Worm (Caenorhabditis elegans) whole organism, L4 larva: ENCODE measurements around the gene C42D4.13.

Experiments used
- D1046.2 ChIP-seq: fragments of 200-800 bp; sonication (Bioruptor generic); IDR thresholded peaks from 2 replicates; pipeline ENCODE4 v1.3.6; 2022; ENCODE audit warnings: missing genetic modification characterization, missing compliant biosample characterization
- F10B5.3 ChIP-seq: sonication (generic microtip); optimal IDR thresholded peaks from 2 replicates; lab custom pipeline; 2016; ENCODE audit warnings: mild to moderate bottlenecking, missing genetic modification characterization, missing compliant biosample characterization
- F37D6.2 ChIP-seq: sonication (generic microtip); optimal IDR thresholded peaks from 2 replicates; lab custom pipeline; 2016; ENCODE audit warnings: mild to moderate bottlenecking, missing genetic modification characterization, missing compliant biosample characterization
- R02D3.7 ChIP-seq: fragments of 150-350 bp; sonication (generic microtip); optimal IDR thresholded peaks from 3 replicates; lab custom pipeline; 2014; ENCODE audit warnings: missing biosample characterization, missing genetic modification characterization
- T20F7.1 ChIP-seq: fragments of 200-800 bp; sonication (Bioruptor generic); optimal IDR thresholded peaks from 2 replicates; lab custom pipeline; 2018; ENCODE audit warnings: mild to moderate bottlenecking, missing genetic modification characterization, missing compliant biosample characterization
- Y75B8A.6 ChIP-seq: fragments of 200-800 bp; sonication (Bioruptor generic); IDR thresholded peaks from 2 replicates; pipeline ENCODE4 v1.3.6; 2022; ENCODE audit warnings: missing genetic modification reagents, missing genetic modification characterization, missing compliant biosample characterization
- ZK546.5 ChIP-seq, 2 experiments: sonication (generic microtip); optimal IDR thresholded peaks; 2 replicates each; lab custom pipeline; 2017; ENCODE audit warnings: missing biosample characterization in 2 of 2, missing genetic modification characterization in 2 of 2
- aha-1 ChIP-seq: fragments of 150-350 bp; peaks from one replicate; lab custom pipeline; 2014; ENCODE audit warnings: missing biosample characterization, missing genetic modification characterization
- aly-2 ChIP-seq: sonication (generic microtip); optimal IDR thresholded peaks from 2 replicates; lab custom pipeline; 2018; ENCODE audit warnings: missing biosample characterization, missing genetic modification characterization
- attf-4 ChIP-seq: sonication (generic microtip); optimal IDR thresholded peaks from 3 replicates; lab custom pipeline; 2017; ENCODE audit warnings: missing biosample characterization, missing genetic modification characterization
- ceh-20 ChIP-seq: fragments of 200-800 bp; sonication (Bioruptor generic); IDR thresholded peaks from 2 replicates; pipeline ENCODE4 v1.3.6; 2022; ENCODE audit warnings: missing genetic modification reagents, missing genetic modification characterization, missing compliant biosample characterization
- ceh-28 ChIP-seq: fragments of 150-350 bp; optimal IDR thresholded peaks from 2 replicates; lab custom pipeline; 2014; ENCODE audit warnings: missing biosample characterization, missing genetic modification reagents, missing genetic modification characterization
- ceh-44 ChIP-seq: fragments of 200-800 bp; sonication (Bioruptor generic); IDR thresholded peaks from 2 replicates; pipeline ENCODE4 v1.3.6; 2022; ENCODE audit warnings: missing genetic modification reagents, missing genetic modification characterization, missing compliant biosample characterization
- ceh-82 ChIP-seq: sonication (generic microtip); optimal IDR thresholded peaks from 2 replicates; lab custom pipeline; 2017; ENCODE audit warnings: missing biosample characterization, missing genetic modification characterization
- daf-12 ChIP-seq: fragments of 150-350 bp; optimal IDR thresholded peaks from 2 replicates; lab custom pipeline; 2014; ENCODE audit warnings: missing biosample characterization, missing genetic modification reagents, missing genetic modification characterization
- daf-19 ChIP-seq: fragments of 200-800 bp; sonication (Bioruptor generic); conservative IDR thresholded peaks from 2 replicates; pipeline ENCODE4 v1.3.6; 2022; ENCODE audit warnings: missing genetic modification characterization, missing compliant biosample characterization
- dmd-6 ChIP-seq: fragments of 200-800 bp; sonication (Bioruptor generic); IDR thresholded peaks from 2 replicates; pipeline ENCODE4 v1.3.6; 2022; ENCODE audit warnings: missing genetic modification reagents, missing genetic modification characterization, missing compliant biosample characterization
- dve-1 ChIP-seq: sonication (generic microtip); optimal IDR thresholded peaks from 2 replicates; lab custom pipeline; 2017; ENCODE audit warnings: antibody characterized with exemption, mild to moderate bottlenecking, missing genetic modification characterization, missing compliant biosample characterization; ENCODE audit not compliant: insufficient read depth
- egl-27 ChIP-seq: sonication (generic microtip); optimal IDR thresholded peaks from 3 replicates; lab custom pipeline; 2017; ENCODE audit warnings: missing biosample characterization, missing genetic modification reagents, missing genetic modification characterization
- fkh-10 ChIP-seq: fragments of 150-350 bp; optimal IDR thresholded peaks from 2 replicates; lab custom pipeline; 2014; ENCODE audit warnings: missing biosample characterization, missing genetic modification reagents, missing genetic modification characterization
- hif-1 ChIP-seq, 2 experiments: sonication (generic microtip); optimal IDR thresholded peaks; 2 replicates each; lab custom pipeline; 2016 to 2017; ENCODE audit warnings: missing compliant biosample characterization in 2 of 2, missing genetic modification characterization in 2 of 2, missing genetic modification reagents in 2 of 2, missing genotype in 2 of 2, mild to moderate bottlenecking in 1 of 2
- hlh-30 ChIP-seq: sonication (generic microtip); optimal IDR thresholded peaks from 2 replicates; lab custom pipeline; 2017; ENCODE audit warnings: antibody characterized with exemption, mild to moderate bottlenecking, missing genetic modification characterization, missing compliant biosample characterization; ENCODE audit not compliant: insufficient read depth
- hmg-1.1 ChIP-seq: fragments of 200-800 bp; sonication (Bioruptor generic); IDR thresholded peaks from 2 replicates; pipeline ENCODE4 v1.3.6; 2022; ENCODE audit warnings: missing genetic modification reagents, missing genetic modification characterization, missing compliant biosample characterization
- jun-1 ChIP-seq: fragments of 150-350 bp; optimal IDR thresholded peaks from 2 replicates; lab custom pipeline; 2014; ENCODE audit warnings: missing biosample characterization, missing genetic modification reagents, missing genetic modification characterization
- lim-7 ChIP-seq: fragments of 200-800 bp; sonication (Bioruptor generic); IDR thresholded peaks from 2 replicates; pipeline ENCODE4 v1.3.6; 2022; ENCODE audit warnings: missing genetic modification characterization, missing compliant biosample characterization
- lin-13 ChIP-seq: fragments of 150-350 bp; optimal IDR thresholded peaks from 2 replicates; lab custom pipeline; 2014; ENCODE audit warnings: missing biosample characterization, missing genetic modification reagents, missing genetic modification characterization
- lin-38 ChIP-seq: fragments of 200-800 bp; sonication (Bioruptor generic); IDR thresholded peaks from 2 replicates; pipeline ENCODE4 v1.3.6; 2022; ENCODE audit warnings: missing genetic modification reagents, missing genetic modification characterization, missing compliant biosample characterization
- lir-3 ChIP-seq: sonication (generic microtip); optimal IDR thresholded peaks from 2 replicates; lab custom pipeline; 2016; ENCODE audit warnings: mild to moderate bottlenecking, missing genetic modification characterization, missing compliant biosample characterization
- lsy-2 ChIP-seq, 2 experiments: fragments of 150-350 bp in 1 of 2; sonication (generic microtip) in 1 of 2; optimal IDR thresholded peaks; 2 replicates each; lab custom pipeline; 2014 to 2017; ENCODE audit warnings: missing biosample characterization in 2 of 2, missing genetic modification characterization in 2 of 2
- madf-9 ChIP-seq: fragments of 200-800 bp; sonication (Bioruptor generic); conservative IDR thresholded peaks from 2 replicates; pipeline ENCODE4 v1.3.6; 2022; ENCODE audit warnings: missing genetic modification reagents, missing genetic modification characterization, missing compliant biosample characterization
- nhr-102 ChIP-seq: sonication (generic microtip); optimal IDR thresholded peaks from 2 replicates; lab custom pipeline; 2016; ENCODE audit warnings: mild to moderate bottlenecking, missing genetic modification characterization, moderate library complexity, missing compliant biosample characterization
- nhr-11 ChIP-seq: fragments of 150-350 bp; optimal IDR thresholded peaks from 2 replicates; lab custom pipeline; 2014; ENCODE audit warnings: missing biosample characterization, missing genetic modification characterization
- nhr-111 ChIP-seq: fragments of 200-800 bp; sonication (Bioruptor generic); optimal IDR thresholded peaks from 2 replicates; lab custom pipeline; 2018; ENCODE audit warnings: mild to moderate bottlenecking, missing genetic modification characterization, missing compliant biosample characterization
- nhr-25 ChIP-seq: sonication (generic microtip); optimal IDR thresholded peaks from 2 replicates; lab custom pipeline; 2017; ENCODE audit warnings: missing genetic modification characterization, mild to moderate bottlenecking, missing compliant biosample characterization, antibody characterized with exemption, moderate library complexity, borderline replicate concordance; ENCODE audit not compliant: insufficient read depth
- nhr-28 ChIP-seq: fragments of 150-350 bp; optimal IDR thresholded peaks from 2 replicates; lab custom pipeline; 2014; ENCODE audit warnings: missing biosample characterization, missing genetic modification characterization
- nhr-48 ChIP-seq: sonication (generic microtip); optimal IDR thresholded peaks from 2 replicates; lab custom pipeline; 2016; ENCODE audit warnings: mild to moderate bottlenecking, missing genetic modification characterization, missing compliant biosample characterization
- nhr-77 ChIP-seq: fragments of 150-350 bp; optimal IDR thresholded peaks from 2 replicates; lab custom pipeline; 2014; ENCODE audit warnings: missing biosample characterization, missing genetic modification characterization
- php-3 ChIP-seq: fragments of 200-800 bp; sonication (Bioruptor generic); IDR thresholded peaks from 2 replicates; pipeline ENCODE4 v1.3.6; 2022; ENCODE audit warnings: missing genetic modification reagents, missing genetic modification characterization, missing compliant biosample characterization
- rbr-2 ChIP-seq: sonication (generic microtip); optimal IDR thresholded peaks from 2 replicates; lab custom pipeline; 2016; ENCODE audit warnings: missing genotype, missing genetic modification characterization, missing compliant biosample characterization
- sdz-12 ChIP-seq: fragments of 200-800 bp; sonication (Bioruptor generic); optimal IDR thresholded peaks from 2 replicates; lab custom pipeline; 2018; ENCODE audit warnings: mild to moderate bottlenecking, missing genetic modification characterization, missing compliant biosample characterization
- spr-1 ChIP-seq: sonication (generic microtip); optimal IDR thresholded peaks from 2 replicates; lab custom pipeline; 2016; ENCODE audit warnings: mild to moderate bottlenecking, missing genetic modification characterization, missing compliant biosample characterization
- spr-3 ChIP-seq: fragments of 200-800 bp; sonication (Bioruptor generic); optimal IDR thresholded peaks from 2 replicates; lab custom pipeline; 2018; ENCODE audit warnings: mild to moderate bottlenecking, missing genetic modification characterization, missing compliant biosample characterization
- tra-1 ChIP-seq: fragments of 200-800 bp; sonication (Bioruptor generic); IDR thresholded peaks from 2 replicates; pipeline ENCODE4 v1.3.6; 2022; ENCODE audit warnings: missing genetic modification reagents, missing genetic modification characterization, missing compliant biosample characterization
- unc-130 ChIP-seq: sonication (generic microtip); optimal IDR thresholded peaks from 2 replicates; lab custom pipeline; 2016; ENCODE audit warnings: missing genetic modification reagents, missing genetic modification characterization, missing compliant biosample characterization
- unc-39 ChIP-seq: sonication (generic microtip); optimal IDR thresholded peaks from 2 replicates; lab custom pipeline; 2017; ENCODE audit warnings: missing biosample characterization, missing genetic modification characterization
- zag-1 ChIP-seq: fragments of 150-350 bp; optimal IDR thresholded peaks from 2 replicates; lab custom pipeline; 2014; ENCODE audit warnings: missing biosample characterization, missing genetic modification characterization
- ztf-11 ChIP-seq: fragments of 150-350 bp; optimal IDR thresholded peaks from 2 replicates; lab custom pipeline; 2014; ENCODE audit warnings: missing biosample characterization, missing genetic modification characterization
- ztf-7 ChIP-seq: fragments of 150-350 bp; optimal IDR thresholded peaks from 2 replicates; lab custom pipeline; 2014; ENCODE audit warnings: missing biosample characterization, missing genetic modification characterization

The C42D4.13 gene

DNA sequence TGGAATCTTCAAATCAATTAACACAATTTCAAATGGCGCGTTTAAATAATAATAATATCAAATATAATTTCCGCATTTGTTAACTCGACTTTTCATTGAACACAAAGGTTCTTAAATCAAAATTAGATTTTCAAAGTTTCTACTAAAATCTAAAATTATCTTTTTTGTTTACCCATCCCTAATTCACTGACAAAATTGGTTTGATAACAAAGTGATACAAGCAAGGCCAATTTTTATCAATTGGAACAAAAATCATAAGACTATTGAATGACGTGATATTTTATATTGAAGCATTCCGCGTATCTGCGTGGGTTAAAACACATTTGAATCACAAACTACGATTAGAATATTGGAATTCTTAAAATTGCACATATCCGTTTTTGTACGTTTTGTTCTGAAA is 2.5 kb upstream of the C42D4.13 start (continued):
- TF ChIP-seq tra-1 (GFP tag; lab: Robert Waterston, UW) (no peak), dve-1 (tag; lab: Kevin White, UChicago) (peak; percentile 89), aha-1 (peak; percentile 80), F10B5.3 (tag; lab: Kevin White, UChicago) (no peak), nhr-77 (peak; percentile 91), hlh-30 (tag; lab: Kevin White, UChicago) (peak; percentile 67), T20F7.1 (GFP tag; lab: Kevin White, UChicago) (peak; percentile 63)
- TF ChIP-seq, all 104 proteins: peak for 14

DNA sequence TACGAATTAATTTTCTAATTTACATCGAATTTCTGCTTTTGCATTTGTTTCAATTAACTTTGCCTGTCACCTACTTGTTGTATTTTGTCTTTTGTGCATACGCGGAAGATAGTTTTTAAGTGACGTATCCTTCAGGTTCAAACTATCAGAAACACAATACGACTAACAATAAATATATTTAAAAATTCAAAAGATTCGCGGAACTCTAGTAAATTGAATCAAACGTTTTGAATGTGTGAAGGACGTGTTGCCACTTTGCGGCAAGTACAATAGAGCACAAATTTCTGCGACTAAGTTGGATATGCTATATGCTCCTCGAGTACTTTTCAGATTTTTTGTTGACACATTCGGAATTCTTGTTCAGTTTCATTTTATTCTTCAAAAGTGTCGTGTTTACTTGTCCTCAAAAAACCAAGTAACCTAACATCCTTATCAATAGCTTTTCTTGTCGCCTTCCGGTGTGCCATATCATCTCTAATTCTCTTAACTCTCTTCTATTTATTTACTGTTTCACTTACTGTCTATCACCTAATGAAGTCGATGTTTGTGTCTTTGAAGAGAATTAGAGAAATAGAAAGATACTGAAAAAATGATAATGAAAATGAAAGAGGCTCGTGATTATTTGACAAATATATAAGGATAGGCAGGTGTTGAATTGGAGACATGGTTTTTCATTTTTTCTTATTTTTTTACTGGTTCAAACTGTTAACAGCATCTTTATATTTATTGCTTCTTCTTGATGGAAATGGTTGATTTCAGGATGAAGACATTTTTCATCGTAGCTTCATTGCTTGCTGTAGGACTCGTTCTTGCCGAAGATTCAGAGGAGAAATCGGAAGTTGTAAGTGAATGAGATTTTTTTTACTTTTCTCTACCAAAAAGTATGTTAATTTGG is 845 bp upstream of the C42D4.13 start, which contains the start of gene srlf-7:
Gene srlf-7, plus strand, starts transcription at position 760 of the 895 bp plus-strand sequence.
- no peak for TF ChIP-seq nhr-111 (GFP tag; lab: Kevin White, UChicago)
- no peak for TF ChIP-seq spr-3 (GFP tag; lab: Kevin White, UChicago)
- TF ChIP-seq lin-13 (GFP tag; lab: Kevin White, UChicago) = no peak
- no peak for TF ChIP-seq spr-1
- TF ChIP-seq nhr-11 (tag; lab: Kevin White, UChicago) = peak; percentile 32
- no peak for TF ChIP-seq hif-1 (tag; optimal IDR thresholded peaks at IDR 0.05; lab: Kevin White, UChicago)
- TF ChIP-seq lir-3 (tag; lab: Kevin White, UChicago) = no peak
- TF ChIP-seq php-3 (GFP tag; lab: Robert Waterston, UW) = peak; percentile 92
- TF ChIP-seq ceh-20 (GFP tag; lab: Robert Waterston, UW) = 0 out of 2 replicates have a peak, but pooled peaks have one; percentile 19
- no peak for TF ChIP-seq madf-9 (GFP tag; lab: Robert Waterston, UW)
- TF ChIP-seq zag-1 (tag; lab: Kevin White, UChicago) = no peak
- peak; percentile 62 for TF ChIP-seq jun-1
- TF ChIP-seq ztf-11 (tag; lab: Kevin White, UChicago) = no peak
- TF ChIP-seq egl-27 (tag; lab: Kevin White, UChicago) = no peak
- no peak for TF ChIP-seq ztf-7 (tag; lab: Kevin White, UChicago)
- TF ChIP-seq T20F7.1 (GFP tag; lab: Kevin White, UChicago) = peak; percentile 75
- TF ChIP-seq fkh-10 = peak; percentile 41
- TF ChIP-seq lsy-2 (tag; optimal IDR thresholded peaks at IDR 0.05; lab: Kevin White, UChicago) = peak in 1 of 2 experiments; percentile 48
- TF ChIP-seq sdz-12 (GFP tag; lab: Kevin White, UChicago) = no peak
- no peak for TF ChIP-seq unc-39
- TF ChIP-seq nhr-28 (tag; lab: Kevin White, UChicago) = peak; percentile 99
- TF ChIP-seq unc-130 (GFP tag; lab: Kevin White, UChicago) = no peak
- TF ChIP-seq Y75B8A.6 (GFP tag; lab: Robert Waterston, UW) = no peak
- no peak for TF ChIP-seq attf-4 (tag; lab: Kevin White, UChicago)
- no peak for TF ChIP-seq hmg-1.1
- peak; percentile 96 for TF ChIP-seq aha-1
- no peak for TF ChIP-seq lim-7 (GFP tag; lab: Robert Waterston, UW)
- TF ChIP-seq daf-19 (GFP tag; lab: Robert Waterston, UW) = no peak
- no peak for TF ChIP-seq aly-2 (tag; lab: Kevin White, UChicago)
- TF ChIP-seq rbr-2 = no peak
- peak; percentile 78 for TF ChIP-seq nhr-102
- no peak for TF ChIP-seq nhr-25 (tag; lab: Kevin White, UChicago)
- TF ChIP-seq dmd-6 (GFP tag; lab: Robert Waterston, UW) = peak; percentile 98
- TF ChIP-seq ceh-28 (tag; lab: Kevin White, UChicago) = no peak
- no peak; the same call in 1 of the 2 replicates for TF ChIP-seq lin-38 (GFP tag; lab: Robert Waterston, UW)
- peak; percentile 87 for TF ChIP-seq nhr-48 (tag; lab: Kevin White, UChicago)
- TF ChIP-seq ceh-82 (tag; lab: Kevin White, UChicago) = no peak
- TF ChIP-seq D1046.2 (GFP tag; lab: Robert Waterston, UW) = no peak
- TF ChIP-seq R02D3.7 (tag; lab: Kevin White, UChicago) = no peak
- TF ChIP-seq F37D6.2 = no peak
- no peak for TF ChIP-seq ZK546.5 (tag; optimal IDR thresholded peaks at IDR 0.05; lab: Kevin White, UChicago)
- TF ChIP-seq daf-12 (tag; lab: Kevin White, UChicago) = no peak
- no peak for TF ChIP-seq ceh-44 (GFP tag; lab: Robert Waterston, UW)
